Worm (Caenorhabditis elegans) whole organism, L2 larva: ENCODE results near the gene srg-45.
A peak's percentile ranks its signal among the peaks of the same experiment; 100 is the strongest.

Experiments used
- C34F6.9 ChIP-seq: fragments of 150-350 bp; optimal IDR thresholded peaks from 2 replicates; lab custom pipeline; 2014; ENCODE audit warnings: missing biosample characterization, missing genetic modification characterization
- F13H6.1 ChIP-seq: sonication (generic microtip); optimal IDR thresholded peaks from 2 replicates; lab custom pipeline; 2016; ENCODE audit warnings: missing genetic modification characterization, missing compliant biosample characterization
- R02D3.7 ChIP-seq: fragments of 150-350 bp; optimal IDR thresholded peaks from 2 replicates; lab custom pipeline; 2014; ENCODE audit warnings: missing biosample characterization, missing genetic modification characterization
- Y55F3AM.14 ChIP-seq: fragments of 200-800 bp; sonication (Bioruptor generic); optimal IDR thresholded peaks from 2 replicates; lab custom pipeline; 2018; ENCODE audit warnings: mild to moderate bottlenecking, missing genetic modification characterization, missing compliant biosample characterization
- ZK546.5 ChIP-seq: sonication (generic microtip); optimal IDR thresholded peaks from 2 replicates; lab custom pipeline; 2017; ENCODE audit warnings: missing biosample characterization, missing genetic modification characterization
- alr-1 ChIP-seq: fragments of 150-350 bp; optimal IDR thresholded peaks from 2 replicates; lab custom pipeline; 2014; ENCODE audit warnings: missing biosample characterization, missing genetic modification characterization
- ama-1 ChIP-seq: fragments of 150-350 bp; optimal IDR thresholded peaks from 2 replicates; lab custom pipeline; 2018; ENCODE audit warnings: inconsistent platforms
- blmp-1 ChIP-seq: sonication (generic microtip); optimal IDR thresholded peaks from 2 replicates; lab custom pipeline; 2017; ENCODE audit warnings: missing genetic modification characterization, mild to moderate bottlenecking, missing compliant biosample characterization, antibody characterized with exemption, moderate library complexity; ENCODE audit not compliant: insufficient read depth
- ceh-16 ChIP-seq: fragments of 150-350 bp; optimal IDR thresholded peaks from 2 replicates; lab custom pipeline; 2014; ENCODE audit warnings: missing biosample characterization, missing genetic modification characterization
- ceh-82 ChIP-seq: fragments of 150-350 bp; optimal IDR thresholded peaks from 2 replicates; lab custom pipeline; 2014; ENCODE audit warnings: missing biosample characterization, missing genetic modification characterization
- crh-2 ChIP-seq: sonication (generic microtip); optimal IDR thresholded peaks from 2 replicates; lab custom pipeline; 2017; ENCODE audit warnings: missing biosample characterization, missing genetic modification characterization
- dmd-4 ChIP-seq: sonication (generic microtip); optimal IDR thresholded peaks from 2 replicates; lab custom pipeline; 2017; ENCODE audit warnings: missing biosample characterization, missing genetic modification characterization
- egl-27 ChIP-seq: sonication (generic microtip); optimal IDR thresholded peaks from 3 replicates; lab custom pipeline; 2017; ENCODE audit warnings: missing biosample characterization, missing genetic modification reagents, missing genetic modification characterization
- elt-1 ChIP-seq: fragments of 150-350 bp; optimal IDR thresholded peaks from 2 replicates; lab custom pipeline; 2014; ENCODE audit warnings: missing biosample characterization, missing genetic modification characterization
- elt-3 ChIP-seq: sonication (generic microtip); optimal IDR thresholded peaks from 2 replicates; lab custom pipeline; 2017; ENCODE audit warnings: missing biosample characterization, missing genetic modification characterization
- fos-1 ChIP-seq: fragments of 150-350 bp; optimal IDR thresholded peaks from 2 replicates; lab custom pipeline; 2014; ENCODE audit warnings: missing biosample characterization, missing genetic modification characterization
- gmeb-1 ChIP-seq: fragments of 150-350 bp; optimal IDR thresholded peaks from 2 replicates; lab custom pipeline; 2014; ENCODE audit warnings: missing biosample characterization, missing genetic modification characterization
- lin-13 ChIP-seq: fragments of 150-350 bp; optimal IDR thresholded peaks from 2 replicates; lab custom pipeline; 2014; ENCODE audit warnings: missing biosample characterization, missing genetic modification reagents, missing genetic modification characterization
- lin-39 ChIP-seq: fragments of 150-350 bp; optimal IDR thresholded peaks from 2 replicates; lab custom pipeline; 2014; ENCODE audit warnings: missing biosample characterization, missing genetic modification reagents, missing genetic modification characterization
- lsy-2 ChIP-seq, 2 experiments: fragments of 150-350 bp in 1 of 2; sonication (generic microtip) in 1 of 2; optimal IDR thresholded peaks; 2 replicates each; lab custom pipeline; 2014 to 2017; ENCODE audit warnings: missing biosample characterization in 2 of 2, missing genetic modification characterization in 2 of 2
- mbf-1 ChIP-seq: sonication (generic microtip); optimal IDR thresholded peaks from 2 replicates; lab custom pipeline; 2017; ENCODE audit warnings: missing biosample characterization, missing genetic modification characterization
- mdl-1 ChIP-seq, 2 experiments: fragments of 150-350 bp in 1 of 2; sonication (generic microtip) in 1 of 2; optimal IDR thresholded peaks; 2 replicates each; lab custom pipeline; 2017; ENCODE audit warnings: missing biosample characterization in 2 of 2, missing genetic modification characterization in 2 of 2
- nhr-10 ChIP-seq: sonication (generic microtip); optimal IDR thresholded peaks from 2 replicates; lab custom pipeline; 2017; ENCODE audit warnings: missing biosample characterization, missing genetic modification characterization
- nhr-11 ChIP-seq: fragments of 150-350 bp; optimal IDR thresholded peaks from 2 replicates; lab custom pipeline; 2014; ENCODE audit warnings: missing biosample characterization, missing genetic modification characterization
- nhr-12 ChIP-seq: fragments of 150-350 bp; optimal IDR thresholded peaks from 2 replicates; lab custom pipeline; 2014; ENCODE audit warnings: missing biosample characterization, missing genetic modification characterization
- nhr-129 ChIP-seq: fragments of 150-350 bp; optimal IDR thresholded peaks from 2 replicates; lab custom pipeline; 2014; ENCODE audit warnings: missing biosample characterization, missing genetic modification characterization
- nhr-21 ChIP-seq: fragments of 150-350 bp; optimal IDR thresholded peaks from 2 replicates; lab custom pipeline; 2014; ENCODE audit warnings: missing biosample characterization, missing genetic modification characterization
- nhr-23 ChIP-seq: fragments of 150-350 bp; optimal IDR thresholded peaks from 2 replicates; lab custom pipeline; 2014; ENCODE audit warnings: missing biosample characterization, missing genetic modification reagents, missing genetic modification characterization
- nhr-237 ChIP-seq: fragments of 150-350 bp; optimal IDR thresholded peaks from 2 replicates; lab custom pipeline; 2014; ENCODE audit warnings: missing biosample characterization, missing genetic modification characterization
- nhr-25 ChIP-seq: fragments of 150-350 bp; sonication (generic microtip); optimal IDR thresholded peaks from 3 replicates; lab custom pipeline; 2014; ENCODE audit warnings: missing biosample characterization, missing genetic modification characterization
- nhr-6 ChIP-seq: fragments of 150-350 bp; optimal IDR thresholded peaks from 2 replicates; lab custom pipeline; 2014; ENCODE audit warnings: missing biosample characterization, missing genetic modification characterization
- peb-1 ChIP-seq: fragments of 150-350 bp; optimal IDR thresholded peaks from 2 replicates; lab custom pipeline; 2014; ENCODE audit warnings: missing biosample characterization, missing genetic modification characterization
- sem-4 ChIP-seq: fragments of 150-350 bp; optimal IDR thresholded peaks from 2 replicates; lab custom pipeline; 2014; ENCODE audit warnings: missing biosample characterization, missing genetic modification reagents, missing genetic modification characterization
- sma-3 ChIP-seq: sonication (generic microtip); optimal IDR thresholded peaks from 2 replicates; lab custom pipeline; 2016; ENCODE audit warnings: missing genetic modification reagents, missing genetic modification characterization, missing compliant biosample characterization
- sma-9 ChIP-seq, 2 experiments: fragments of 150-350 bp in 1 of 2; sonication (generic microtip) in 1 of 2; optimal IDR thresholded peaks; 2 replicates each; lab custom pipeline; 2014 to 2016; ENCODE audit warnings: missing genetic modification characterization in 2 of 2, mild to moderate bottlenecking in 1 of 2, missing biosample characterization in 1 of 2, missing compliant biosample characterization in 1 of 2, missing genetic modification reagents in 1 of 2, moderate library complexity in 1 of 2
- snpc-4 ChIP-seq: fragments of 150-350 bp; optimal IDR thresholded peaks from 2 replicates; lab custom pipeline; 2014; ENCODE audit warnings: missing biosample characterization, missing genetic modification characterization
- unc-39 ChIP-seq: fragments of 150-350 bp; optimal IDR thresholded peaks from 2 replicates; lab custom pipeline; 2014; ENCODE audit warnings: missing biosample characterization, missing genetic modification characterization
- unc-55 ChIP-seq: fragments of 150-350 bp; sonication (generic microtip); optimal IDR thresholded peaks from 3 replicates; lab custom pipeline; 2014; ENCODE audit warnings: missing biosample characterization, missing genetic modification reagents, missing genetic modification characterization
- zag-1 ChIP-seq: fragments of 150-350 bp; optimal IDR thresholded peaks from 2 replicates; lab custom pipeline; 2014; ENCODE audit warnings: missing biosample characterization, missing genetic modification characterization
- ztf-1 ChIP-seq: fragments of 200-800 bp; sonication (Bioruptor generic); conservative IDR thresholded peaks from 2 replicates; pipeline ENCODE4 v1.3.6; 2022; ENCODE audit warnings: missing genetic modification characterization, missing compliant biosample characterization
- ztf-11 ChIP-seq: sonication (generic microtip); optimal IDR thresholded peaks from 2 replicates; lab custom pipeline; 2017; ENCODE audit warnings: missing biosample characterization, missing genetic modification characterization

Gene srg-45

DNA sequence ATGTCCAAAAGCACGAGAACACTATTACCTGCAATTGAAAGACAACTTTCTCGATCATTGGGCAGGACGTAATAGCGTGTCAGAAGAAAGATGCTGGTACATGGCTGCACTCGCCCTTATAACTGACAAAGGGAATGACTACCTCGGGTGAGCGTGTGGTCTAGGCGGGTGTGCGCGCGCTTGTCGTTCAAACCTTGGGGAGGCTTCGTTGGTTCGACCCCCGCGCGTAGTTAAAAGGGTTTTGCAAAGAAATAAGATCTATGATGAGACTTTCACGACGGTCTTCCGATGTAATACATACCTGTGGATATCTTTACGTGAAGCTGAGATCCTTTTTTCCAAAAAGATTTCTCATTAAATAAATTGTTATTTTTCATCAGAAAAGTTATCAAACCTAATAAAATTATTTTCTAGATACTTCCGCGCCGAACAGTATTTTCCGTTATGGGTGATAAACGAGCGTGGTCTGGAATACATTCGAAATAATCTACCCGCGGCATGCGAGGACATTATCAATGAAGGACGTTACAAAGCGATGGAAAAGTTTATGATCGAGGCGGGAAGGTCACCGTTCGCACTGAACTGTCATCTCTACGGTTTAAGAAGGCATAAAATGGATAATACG is 3.7 kb upstream of the srg-45 start (continued):
- no peak for TF ChIP-seq dmd-4
- TF ChIP-seq nhr-237 (tag; lab: Kevin White, UChicago): peak; percentile 57
- peak; percentile 21 for TF ChIP-seq nhr-10 (tag; lab: Kevin White, UChicago)
- peak; percentile 73 for TF ChIP-seq egl-27 (tag; lab: Kevin White, UChicago)
- 0 out of 2 replicates have a peak, but pooled peaks have one; percentile 87 for TF ChIP-seq ztf-1
- peak; percentile 86 for TF ChIP-seq nhr-11 (tag; lab: Kevin White, UChicago)
- TF ChIP-seq F13H6.1 (tag; lab: Kevin White, UChicago): peak; percentile 92
- TF ChIP-seq crh-2: peak; percentile 70
- no peak for TF ChIP-seq elt-3
- TF ChIP-seq elt-1: no peak

DNA sequence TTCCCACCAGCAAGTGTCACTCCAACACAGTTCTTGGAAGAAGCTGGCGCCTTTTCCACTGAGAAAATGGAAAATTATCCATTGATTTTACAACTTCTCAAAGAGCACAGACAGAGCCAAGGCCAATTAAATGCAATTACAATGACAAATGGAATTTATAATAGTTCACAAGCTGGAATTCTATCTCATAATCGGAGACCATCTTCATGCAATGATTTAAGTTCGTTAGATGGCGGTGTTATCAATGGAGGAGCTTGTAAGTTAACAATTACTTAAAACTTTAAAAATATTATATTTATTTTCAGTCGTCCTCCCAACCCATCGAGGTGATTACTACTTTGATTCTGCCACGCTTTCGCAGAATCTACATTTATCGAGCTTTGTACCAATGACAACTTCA is 1.6 kb upstream of the srg-45 start:
- TF ChIP-seq C34F6.9 (no peak), nhr-237 (tag; lab: Kevin White, UChicago) (no peak), nhr-129 (tag; lab: Kevin White, UChicago) (no peak), mdl-1 (tag; optimal IDR thresholded peaks at IDR 0.05; lab: Kevin White, UChicago) (no peak), nhr-10 (tag; lab: Kevin White, UChicago) (no peak), ama-1 (lab: Kevin White, UChicago) (no peak), R02D3.7 (tag; lab: Kevin White, UChicago) (no peak), lin-39 (tag; lab: Kevin White, UChicago) (no peak), ceh-16 (tag; lab: Kevin White, UChicago) (no peak), mbf-1 (tag; lab: Kevin White, UChicago) (no peak), snpc-4 (no peak), blmp-1 (tag; lab: Kevin White, UChicago) (no peak), ztf-11 (tag; lab: Kevin White, UChicago) (no peak), peb-1 (tag; lab: Kevin White, UChicago) (no peak), F13H6.1 (tag; lab: Kevin White, UChicago) (no peak), nhr-6 (tag; lab: Kevin White, UChicago) (no peak)
- TF ChIP-seq, all 48 proteins: peak for 0

DNA sequence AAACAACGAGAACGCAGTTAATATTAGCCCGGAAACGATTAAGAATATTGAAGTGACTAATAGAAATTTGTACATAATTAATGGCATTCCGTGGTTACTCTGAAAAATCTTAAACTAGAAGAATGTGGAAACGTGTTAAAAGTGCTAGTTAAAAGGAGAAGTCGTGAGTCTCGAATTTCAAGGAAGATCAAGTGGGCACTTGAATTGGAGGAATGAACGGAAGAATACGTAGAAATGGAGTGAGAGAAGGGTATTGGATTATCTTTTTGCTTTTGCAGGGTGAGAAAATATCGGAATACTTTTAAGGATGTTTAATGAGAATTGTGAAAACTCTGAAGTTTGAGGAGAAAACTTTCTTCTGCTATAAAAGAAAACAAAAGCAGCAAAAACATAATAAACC is 3.0 kb downstream of the srg-45 start, which contains the start of gene hpo-30:
Gene hpo-30 (minus strand): TSS at position 101 of the 400 bp plus-strand sequence.
- no peak for TF ChIP-seq sma-9 (GFP tag; optimal IDR thresholded peaks at IDR 0.05; lab: Kevin White, UChicago)
- no peak for TF ChIP-seq sma-9 (tag; optimal IDR thresholded peaks at IDR 0.05; lab: Kevin White, UChicago)
- no peak for TF ChIP-seq ceh-82 (tag; lab: Kevin White, UChicago)
- no peak for TF ChIP-seq elt-1
- TF ChIP-seq Y55F3AM.14 (GFP tag; lab: Kevin White, UChicago): no peak
- TF ChIP-seq peb-1 (tag; lab: Kevin White, UChicago): no peak
- TF ChIP-seq F13H6.1 (tag; lab: Kevin White, UChicago): no peak
- no peak for TF ChIP-seq nhr-21 (tag; lab: Kevin White, UChicago)
- TF ChIP-seq lin-13 (GFP tag; lab: Kevin White, UChicago): no peak

DNA sequence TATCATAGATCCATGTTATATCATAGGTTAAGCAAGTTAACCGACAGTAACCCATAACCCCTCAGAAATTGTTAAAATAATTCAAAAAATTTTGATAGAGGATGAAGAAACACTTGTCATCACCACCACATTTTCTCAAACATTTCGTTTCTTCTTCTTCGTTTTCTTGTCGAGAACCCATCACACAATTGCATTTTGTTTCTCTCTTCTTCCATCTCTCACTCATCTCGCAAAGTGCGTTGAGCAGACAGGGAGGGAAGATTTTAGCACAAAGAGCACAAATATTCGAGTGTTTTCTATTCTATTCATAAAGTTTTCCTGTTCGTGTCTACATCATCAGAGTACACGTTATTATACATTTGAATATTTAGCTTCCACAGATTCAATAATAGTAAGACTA is 7.1 kb downstream of the srg-45 start:
- TF ChIP-seq mbf-1 (tag; lab: Kevin White, UChicago) (no peak), zag-1 (tag; lab: Kevin White, UChicago) (peak; percentile 33), blmp-1 (tag; lab: Kevin White, UChicago) (no peak), ceh-82 (tag; lab: Kevin White, UChicago) (no peak), lin-39 (tag; lab: Kevin White, UChicago) (no peak), nhr-10 (tag; lab: Kevin White, UChicago) (no peak), nhr-129 (tag; lab: Kevin White, UChicago) (peak; percentile 18), lin-13 (GFP tag; lab: Kevin White, UChicago) (no peak), unc-55 (GFP tag; lab: Kevin White, UChicago) (peak; percentile 54), mdl-1 (tag; optimal IDR thresholded peaks at IDR 0.05; lab: Kevin White, UChicago) (no peak), fos-1 (tag; lab: Kevin White, UChicago) (no peak), C34F6.9 (peak; percentile 41), lsy-2 (tag; optimal IDR thresholded peaks at IDR 0.05; lab: Kevin White, UChicago) (peak in 1 of 2 experiments; percentile 38), gmeb-1 (tag; lab: Kevin White, UChicago) (no peak), nhr-6 (tag; lab: Kevin White, UChicago) (no peak), nhr-21 (tag; lab: Kevin White, UChicago) (no peak), ceh-16 (tag; lab: Kevin White, UChicago) (no peak), alr-1 (tag; lab: Kevin White, UChicago) (no peak), unc-39 (tag; lab: Kevin White, UChicago) (no peak), ZK546.5 (tag; lab: Kevin White, UChicago) (no peak), ztf-11 (tag; lab: Kevin White, UChicago) (no peak), sem-4 (no peak), sma-3 (no peak), nhr-12 (tag; lab: Kevin White, UChicago) (no peak), nhr-25 (no peak), snpc-4 (no peak), ama-1 (lab: Kevin White, UChicago) (no peak), R02D3.7 (tag; lab: Kevin White, UChicago) (no peak), nhr-23 (tag; lab: Kevin White, UChicago) (no peak), nhr-237 (tag; lab: Kevin White, UChicago) (no peak)
- TF ChIP-seq, all 48 proteins: peak for 5
